Worm (Caenorhabditis elegans): ENCODE measurements around the gene C50F4.10.

DNA sequence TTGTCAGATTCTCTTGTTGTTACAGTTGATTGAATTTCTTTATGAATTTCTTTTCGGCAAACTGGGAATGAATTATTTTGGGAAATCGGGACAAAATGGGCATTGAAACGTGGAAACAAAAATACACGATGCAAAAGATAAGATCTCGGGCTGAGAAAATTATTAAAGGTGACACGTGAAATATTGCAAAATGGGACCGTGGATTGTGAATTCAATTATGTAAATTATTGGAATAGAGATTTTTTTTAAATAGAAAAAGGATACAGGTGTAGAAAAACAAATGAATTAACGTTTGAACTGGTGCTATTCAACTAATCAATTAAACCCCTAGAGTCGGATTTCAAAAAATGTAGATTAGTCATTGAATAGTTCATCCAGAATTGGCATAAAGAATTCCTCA is 37.3 kb upstream of the C50F4.10 start, which contains the start of gene F25B3.4:
- TF ChIP-seq snpc-4 (GFP tag; optimal IDR thresholded peaks at IDR 0.05), result no peak
- no peak for TF ChIP-seq snpc-4 (tag; optimal IDR thresholded peaks at IDR 0.05)
- TF ChIP-seq dox-1 (GFP tag; IDR thresholded peaks at IDR 0.05), result no peak
- TF ChIP-seq ztf-3 (GFP tag; optimal IDR thresholded peaks at IDR 0.05), result no peak
- TF ChIP-seq F33H1.4 (GFP tag; IDR thresholded peaks at IDR 0.05), result no peak
- no peak for TF ChIP-seq F22D6.2 (tag; optimal IDR thresholded peaks at IDR 0.05)
- TF ChIP-seq ztf-6 (GFP tag; IDR thresholded peaks at IDR 0.05), result no peak
- no peak for TF ChIP-seq rpc-1 (optimal IDR thresholded peaks at IDR 0.05)
- TF ChIP-seq rpc-1 (tag; optimal IDR thresholded peaks at IDR 0.05), result no peak
- TF ChIP-seq nfya-2 (GFP tag; IDR thresholded peaks at IDR 0.05), result no peak
- TF ChIP-seq Y79H2A.3 (GFP tag; conservative IDR thresholded peaks at IDR 0.05), result no peak
- no peak for TF ChIP-seq tbp1 (GFP tag; optimal IDR thresholded peaks at IDR 0.05)
- no peak for TF ChIP-seq ztf-18 (tag; optimal IDR thresholded peaks at IDR 0.05)
- TF ChIP-seq lin-26 (GFP tag; IDR thresholded peaks at IDR 0.05), result no peak
- no peak for TF ChIP-seq F57A8.1 (GFP tag; optimal IDR thresholded peaks at IDR 0.05)
- TF ChIP-seq cebp-1 (GFP tag; IDR thresholded peaks at IDR 0.05), result no peak
- TF ChIP-seq cebp-1 (tag; optimal IDR thresholded peaks at IDR 0.05), result no peak

All from whole organism, young adult.